Fruit fly (Drosophila melanogaster) whole organism, embryonic: ENCODE measurements around the gene Ugt301D1.

Experiments used
- CG11696 ChIP-seq: fragments of 200-800 bp; sonication (Bioruptor generic); IDR thresholded peaks from 2 replicates; pipeline ENCODE4 v1.3.6; 2022; ENCODE audit warnings: missing biosample characterization, missing genetic modification characterization
- CG14667 ChIP-seq: fragments of 200-800 bp; sonication (Bioruptor generic); IDR thresholded peaks from 2 replicates; pipeline ENCODE4 v1.3.6; 2022; ENCODE audit warnings: missing biosample characterization, missing genetic modification characterization
- CG1832 ChIP-seq: fragments of 200-800 bp; sonication (Bioruptor generic); optimal IDR thresholded peaks from 2 replicates; lab custom pipeline; 2017; ENCODE audit warnings: missing biosample characterization, mild to moderate bottlenecking, missing genetic modification characterization, inconsistent platforms
- CG2712 ChIP-seq: fragments of 200-800 bp; optimal IDR thresholded peaks from 3 replicates; lab custom pipeline; 2019; ENCODE audit warnings: missing biosample characterization, mild to moderate bottlenecking, missing genetic modification characterization, moderate library complexity
- CG7987 ChIP-seq: fragments of 200-800 bp; sonication (Bioruptor generic); optimal IDR thresholded peaks from 2 replicates; lab custom pipeline; 2018; ENCODE audit warnings: missing biosample characterization, mild to moderate bottlenecking, missing genetic modification characterization, moderate library complexity
- Kr ChIP-seq: fragments of 200-800 bp; sonication (Bioruptor generic); optimal IDR thresholded peaks from 2 replicates; lab custom pipeline; 2017; ENCODE audit warnings: missing biosample characterization, mild to moderate bottlenecking, missing genetic modification characterization
- Nf-YC ChIP-seq: fragments of 200-800 bp; optimal IDR thresholded peaks from 3 replicates; lab custom pipeline; 2019; ENCODE audit warnings: missing biosample characterization, mild to moderate bottlenecking, missing genetic modification characterization, moderate library complexity
- Sox102F ChIP-seq: fragments of 200-800 bp; sonication (Bioruptor generic); optimal IDR thresholded peaks from 2 replicates; lab custom pipeline; 2018; ENCODE audit warnings: missing biosample characterization, mild to moderate bottlenecking, missing genetic modification characterization, moderate library complexity
- Xrp1 ChIP-seq: fragments of 200-800 bp; sonication (Bioruptor generic); IDR thresholded peaks from 2 replicates; pipeline ENCODE4 v1.3.6; 2022; ENCODE audit warnings: missing biosample characterization, missing genetic modification characterization
- ase ChIP-seq: fragments of 200-800 bp; sonication (Bioruptor generic); IDR thresholded peaks from 3 replicates; pipeline ENCODE4 v1.3.6; 2022; ENCODE audit warnings: missing biosample characterization, missing genetic modification characterization
- pnt ChIP-seq: fragments of 200-800 bp; sonication (Bioruptor generic); optimal IDR thresholded peaks from 3 replicates; lab custom pipeline; 2016; ENCODE audit warnings: missing biosample characterization, missing genetic modification characterization
- vvl ChIP-seq: fragments of 200-800 bp; sonication (Bioruptor generic); IDR thresholded peaks from 2 replicates; pipeline ENCODE4 v1.3.6; 2022; ENCODE audit warnings: missing biosample characterization, missing genetic modification characterization

DNA sequence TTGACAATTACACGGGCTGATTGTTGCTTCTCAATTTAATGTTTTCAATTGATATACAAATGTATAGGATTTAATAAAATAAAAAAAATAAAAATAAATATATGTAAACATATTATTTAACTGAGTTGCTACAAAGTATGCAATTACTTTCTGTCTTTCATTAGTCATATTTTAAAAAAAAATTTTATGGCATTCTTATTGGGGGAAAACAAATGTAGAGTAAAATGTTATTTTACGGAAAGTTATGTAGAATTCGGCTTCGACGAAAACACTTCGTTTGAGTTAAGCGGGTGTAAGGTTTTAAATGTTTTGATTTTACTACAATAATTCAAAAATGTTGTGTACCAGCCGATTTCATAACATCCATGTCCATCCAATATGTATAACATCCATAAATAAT, 4.0 kb downstream of the Ugt301D1 start:
- no peak for TF ChIP-seq CG2712 (tag; lab: Kevin White, UChicago)
- TF ChIP-seq CG1832 (GFP tag; lab: Kevin White, UChicago) = no peak
- TF ChIP-seq Nf-YC (tag; lab: Kevin White, UChicago) = no peak
- TF ChIP-seq Kr = no peak
- no peak for TF ChIP-seq CG14667
- TF ChIP-seq ase (GFP tag; lab: Robert Waterston, UW) = no peak
- no peak for TF ChIP-seq CG11696 (GFP tag; lab: Robert Waterston, UW)
- no peak for TF ChIP-seq vvl (GFP tag; lab: Robert Waterston, UW)
- TF ChIP-seq Xrp1 (GFP tag; lab: Robert Waterston, UW) = no peak
- no peak for TF ChIP-seq Sox102F (GFP tag; lab: Kevin White, UChicago)
- TF ChIP-seq CG7987 (GFP tag; lab: Kevin White, UChicago) = no peak
- no peak for TF ChIP-seq pnt
